Fruit fly (Drosophila melanogaster) whole organism, wandering third instar larva: ENCODE measurements around the gene Zir.

Experiments used
- Dfd ChIP-seq: fragments of >200 bp; optimal IDR thresholded peaks from 2 replicates; lab custom pipeline; 2017; ENCODE audit warnings: missing biosample characterization, missing genetic modification characterization
- OdsH ChIP-seq: fragments of 200-800 bp; sonication (Bioruptor generic); optimal IDR thresholded peaks from 2 replicates; lab custom pipeline; 2016; ENCODE audit warnings: missing biosample characterization, mild to moderate bottlenecking, missing genetic modification characterization
- Sp1 ChIP-seq: fragments of 200-800 bp; sonication (Bioruptor generic); optimal IDR thresholded peaks from 3 replicates; lab custom pipeline; 2019; ENCODE audit warnings: missing biosample characterization, mild to moderate bottlenecking, missing genetic modification characterization, moderate library complexity
- br ChIP-seq: fragments of 200-800 bp; sonication (Bioruptor generic); optimal IDR thresholded peaks from 2 replicates; lab custom pipeline; 2016; ENCODE audit warnings: missing biosample characterization, missing genetic modification characterization
- dsf ChIP-seq: sonication (Bioruptor generic); optimal IDR thresholded peaks from 2 replicates; lab custom pipeline; 2016; ENCODE audit warnings: missing biosample characterization, missing genetic modification characterization, borderline replicate concordance
- lola ChIP-seq: fragments of >200 bp; optimal IDR thresholded peaks from 2 replicates; lab custom pipeline; 2017; ENCODE audit warnings: missing biosample characterization, missing genetic modification characterization
- usp ChIP-seq: fragments of >200 bp; optimal IDR thresholded peaks from 2 replicates; lab custom pipeline; 2017; ENCODE audit warnings: missing biosample characterization, missing genetic modification characterization

- no peak for TF ChIP-seq Sp1 (GFP tag; lab: Kevin White, UChicago)
- no peak for TF ChIP-seq usp (GFP tag; lab: Kevin White, UChicago)
- no peak for TF ChIP-seq OdsH (GFP tag; lab: Kevin White, UChicago)
- no peak for TF ChIP-seq Dfd (GFP tag; lab: Kevin White, UChicago)
- TF ChIP-seq dsf (GFP tag; lab: Kevin White, UChicago): no peak
- no peak for TF ChIP-seq lola (GFP tag; lab: Kevin White, UChicago)
- TF ChIP-seq br: no peak
Measured at dm6 chr2L:85099-85498, 9.4 kb upstream of the Zir start.
